Worm (Caenorhabditis elegans): ENCODE results near the gene F55F10.1.

The F55F10.1 gene

DNA sequence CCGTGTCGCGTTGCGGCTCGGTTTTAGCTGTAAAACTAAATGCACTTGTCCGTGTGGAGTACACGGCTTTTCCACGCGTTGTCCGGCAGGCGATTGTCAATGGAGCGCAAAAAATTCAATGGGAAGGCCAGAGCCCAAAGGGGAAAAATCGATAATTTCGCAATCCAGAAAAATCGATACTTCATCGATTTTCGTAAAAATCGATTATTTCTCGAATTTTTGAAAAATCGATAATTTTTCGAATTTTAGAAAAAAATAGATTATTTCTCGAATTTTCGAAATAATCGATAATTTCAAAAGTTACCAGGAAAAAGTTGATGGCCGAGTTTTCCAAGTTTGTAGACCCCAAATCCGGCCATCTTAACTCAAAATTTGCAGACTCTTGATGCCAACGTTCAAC is 41.2 kb upstream of the F55F10.1 start:
- TF ChIP-seq lin-39 (tag; optimal IDR thresholded peaks at IDR 0.05) (no peak), sem-4 (tag; optimal IDR thresholded peaks at IDR 0.05) (no peak), skn-1 (tag; optimal IDR thresholded peaks at IDR 0.05) (no peak), nhr-25 (tag; optimal IDR thresholded peaks at IDR 0.05) (no peak), aly-2 (tag; optimal IDR thresholded peaks at IDR 0.05) (no peak), ztf-1 (GFP tag; conservative IDR thresholded peaks at IDR 0.05) (no peak), mdl-1 (tag; optimal IDR thresholded peaks at IDR 0.05) (no peak), ceh-82 (tag; optimal IDR thresholded peaks at IDR 0.05) (no peak)

DNA sequence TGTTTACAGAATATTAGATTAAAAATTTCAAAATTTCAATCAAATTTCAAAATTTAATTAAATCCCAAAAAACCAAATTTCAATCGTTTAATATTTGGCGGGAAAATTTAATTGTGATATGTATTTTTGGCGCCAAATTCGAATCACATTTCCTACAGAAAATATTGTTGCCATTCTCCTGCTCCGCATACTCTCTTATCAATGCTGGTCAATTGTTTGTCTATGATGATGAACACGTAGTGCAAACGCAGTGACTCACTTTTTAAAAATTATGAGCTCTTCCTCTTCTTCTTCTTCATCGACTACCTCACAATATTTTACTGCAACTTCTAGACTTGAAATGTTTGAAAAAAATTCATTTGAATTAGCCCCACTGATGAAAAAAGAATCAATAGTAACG is 34.2 kb upstream of the F55F10.1 start, which contains the start of gene trpl-2:
TSS of gene trpl-2 (plus strand) at position 210 of the 400 bp plus-strand sequence.
- TF ChIP-seq fos-1 (tag; optimal IDR thresholded peaks at IDR 0.05) (peak; percentile 75), snpc-4 (tag; optimal IDR thresholded peaks at IDR 0.05) (no peak)

DNA sequence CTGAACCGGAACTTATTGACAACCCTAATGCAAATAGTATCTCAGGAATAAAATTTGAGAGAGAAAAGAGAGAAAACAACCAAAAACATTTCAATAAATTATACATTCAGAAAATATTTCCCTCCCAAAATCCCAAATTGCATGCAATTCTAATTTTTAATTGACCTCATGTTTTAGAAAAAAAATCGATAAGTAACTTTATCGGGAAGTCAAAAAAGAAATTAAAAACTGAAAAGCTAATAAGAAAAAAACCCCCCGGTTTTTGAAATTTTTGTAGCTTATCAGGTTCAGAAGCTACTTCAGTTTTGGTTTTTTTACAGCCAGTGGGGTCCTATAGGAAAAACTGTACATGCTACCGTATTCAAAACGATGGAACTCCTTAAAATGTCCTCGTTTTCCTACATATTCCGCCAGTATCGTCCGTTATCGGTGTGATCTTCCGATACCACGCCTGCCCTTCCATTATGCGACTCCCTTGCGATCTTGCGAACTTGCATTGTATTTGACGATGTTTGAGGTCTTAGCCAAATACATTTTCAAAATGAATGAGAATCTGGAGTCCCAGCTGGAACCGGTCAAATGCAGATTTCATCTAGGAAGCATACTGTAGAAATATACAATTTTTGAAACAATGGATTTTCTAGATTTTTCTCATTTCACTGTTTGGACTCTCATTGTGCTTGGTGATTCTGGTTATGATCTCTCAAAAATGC is 24.3 kb upstream of the F55F10.1 start, which contains the start of the genes W03B1.3 and oac-51:
TSS of gene W03B1.3 (minus strand) at position 101 of the 713 bp plus-strand sequence.
TSS of gene oac-51 (plus strand) at position 663 of the 713 bp plus-strand sequence.
- no peak for TF ChIP-seq unc-62 (GFP tag; optimal IDR thresholded peaks at IDR 0.05)
- TF ChIP-seq dmd-4 (tag; optimal IDR thresholded peaks at IDR 0.05): no peak
- TF ChIP-seq mab-5 (tag; optimal IDR thresholded peaks at IDR 0.05): no peak
- TF ChIP-seq sma-3 (GFP tag; optimal IDR thresholded peaks at IDR 0.05): no peak
- no peak for TF ChIP-seq nhr-12 (tag; optimal IDR thresholded peaks at IDR 0.05)
- TF ChIP-seq C34F6.9 (tag; optimal IDR thresholded peaks at IDR 0.05): no peak
- no peak for TF ChIP-seq lin-11 (tag; optimal IDR thresholded peaks at IDR 0.05)
- TF ChIP-seq ztf-11 (tag; optimal IDR thresholded peaks at IDR 0.05): no peak
- no peak for TF ChIP-seq aly-2 (tag; optimal IDR thresholded peaks at IDR 0.05)
- no peak for TF ChIP-seq egl-27 (tag; optimal IDR thresholded peaks at IDR 0.05)
- TF ChIP-seq fos-1 (tag; optimal IDR thresholded peaks at IDR 0.05): no peak
- no peak for TF ChIP-seq mbf-1 (tag; optimal IDR thresholded peaks at IDR 0.05)

DNA sequence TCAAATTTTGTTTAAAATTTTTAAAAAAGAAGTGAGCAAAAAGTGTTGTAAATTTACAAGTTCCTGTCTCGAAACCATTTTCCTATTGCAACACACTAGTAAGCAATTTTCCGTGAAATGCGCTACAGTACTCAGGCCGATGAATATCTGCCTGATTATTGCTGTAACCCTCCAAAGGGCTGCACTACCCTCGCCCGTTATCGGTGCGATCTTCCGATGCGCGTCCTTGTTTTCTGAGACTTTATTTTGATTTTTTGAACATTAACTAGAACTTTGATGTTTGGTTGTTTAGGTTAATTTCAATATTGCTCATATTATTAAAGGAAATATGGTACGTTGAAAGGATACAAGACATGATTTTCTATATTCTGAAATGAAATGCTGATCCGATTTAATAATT is 22.4 kb upstream of the F55F10.1 start:
- TF ChIP-seq elt-1 (tag; optimal IDR thresholded peaks at IDR 0.05) (peak; percentile 76), sma-9 (GFP tag; optimal IDR thresholded peaks at IDR 0.05) (peak; percentile 62), sma-9 (tag; optimal IDR thresholded peaks at IDR 0.05) (no peak), nhr-23 (tag; optimal IDR thresholded peaks at IDR 0.05) (peak; percentile 55), crh-2 (tag; optimal IDR thresholded peaks at IDR 0.05) (no peak), ztf-11 (tag; optimal IDR thresholded peaks at IDR 0.05) (no peak), ceh-16 (tag; optimal IDR thresholded peaks at IDR 0.05) (peak; percentile 23)

DNA sequence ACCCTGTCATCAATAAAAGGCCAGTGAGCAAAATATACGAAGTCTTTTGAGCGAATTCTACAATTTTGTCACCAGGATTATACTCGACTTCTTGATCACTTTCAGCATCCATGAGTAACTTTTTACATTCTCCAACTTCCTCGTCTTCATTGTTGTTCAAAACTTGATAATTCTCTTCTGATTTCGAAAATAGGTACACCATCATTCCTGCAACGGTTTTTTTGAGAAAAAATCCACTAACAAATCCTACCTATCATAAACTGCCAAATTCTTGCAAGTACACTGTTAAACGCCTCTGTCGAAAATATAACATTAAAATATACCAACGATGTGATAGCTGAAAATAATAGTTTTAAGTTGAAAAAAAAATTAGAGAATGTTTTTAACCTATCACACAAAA is 15.8 kb upstream of the F55F10.1 start:
- TF ChIP-seq ceh-82 (tag; optimal IDR thresholded peaks at IDR 0.05) (no peak), skn-1 (tag; optimal IDR thresholded peaks at IDR 0.05) (no peak), elt-3 (tag; optimal IDR thresholded peaks at IDR 0.05) (no peak), nhr-23 (tag; optimal IDR thresholded peaks at IDR 0.05) (no peak), aly-2 (tag; optimal IDR thresholded peaks at IDR 0.05) (no peak), ceh-16 (tag; optimal IDR thresholded peaks at IDR 0.05) (no peak), nhr-77 (tag; optimal IDR thresholded peaks at IDR 0.05) (no peak), unc-39 (tag; optimal IDR thresholded peaks at IDR 0.05) (no peak), lin-39 (tag; optimal IDR thresholded peaks at IDR 0.05) (no peak), nhr-11 (tag; optimal IDR thresholded peaks at IDR 0.05) (no peak)

DNA sequence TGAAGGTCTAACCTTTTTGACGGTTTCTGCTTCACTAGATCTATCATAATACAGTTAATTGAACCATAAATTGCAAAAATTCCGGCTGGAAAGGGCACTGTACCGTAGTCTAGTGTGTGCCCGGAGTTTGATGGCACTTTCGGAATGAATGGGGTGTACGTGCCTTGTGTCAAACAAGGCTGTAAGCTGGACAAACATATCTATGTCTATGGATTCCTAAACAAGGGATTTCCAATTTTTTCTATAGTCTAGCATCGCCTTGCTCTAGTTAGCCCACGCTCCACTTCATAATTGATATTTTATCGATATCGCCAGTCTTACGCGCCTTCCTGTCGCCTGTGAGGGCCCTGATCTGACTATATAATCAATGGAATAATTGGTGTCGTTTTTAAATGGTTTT is 14.1 kb upstream of the F55F10.1 start, which contains the start of gene oac-52:
TSS of gene oac-52 (minus strand) at position 101 of the 400 bp plus-strand sequence.
- no peak for TF ChIP-seq ZK546.5 (tag; optimal IDR thresholded peaks at IDR 0.05)
- TF ChIP-seq mdl-1 (tag; optimal IDR thresholded peaks at IDR 0.05): no peak
- TF ChIP-seq snpc-4 (tag; optimal IDR thresholded peaks at IDR 0.05): no peak
- TF ChIP-seq lin-13 (GFP tag; optimal IDR thresholded peaks at IDR 0.05): no peak
- no peak for TF ChIP-seq elt-3 (tag; optimal IDR thresholded peaks at IDR 0.05)
